Fruit fly (Drosophila melanogaster) whole organism, prepupa: ENCODE data around the gene CG43438.

Experiments used
- CG10631 ChIP-seq: fragments of 200-800 bp; sonication (Bioruptor generic); optimal IDR thresholded peaks from 2 replicates; lab custom pipeline; 2016; ENCODE audit warnings: missing biosample characterization, missing genetic modification characterization
- CG10669 ChIP-seq: fragments of 200-800 bp; sonication (Bioruptor generic); optimal IDR thresholded peaks from 3 replicates; lab custom pipeline; 2018; ENCODE audit warnings: missing biosample characterization, mild to moderate bottlenecking, missing genetic modification characterization, moderate library complexity
- CG11294 ChIP-seq: fragments of 200-800 bp; sonication (Bioruptor generic); IDR thresholded peaks from 2 replicates; pipeline ENCODE4 v1.3.6; 2022; ENCODE audit warnings: missing biosample characterization, missing genetic modification characterization
- CG11902 ChIP-seq: fragments of 200-800 bp; sonication (Bioruptor generic); optimal IDR thresholded peaks from 3 replicates; lab custom pipeline; 2016; ENCODE audit warnings: missing biosample characterization, missing genetic modification characterization
- CG3032 ChIP-seq: fragments of 200-800 bp; optimal IDR thresholded peaks from 2 replicates; lab custom pipeline; 2019; ENCODE audit warnings: missing biosample characterization, mild to moderate bottlenecking, missing genetic modification characterization, moderate library complexity
- CG31627 ChIP-seq: fragments of 200-800 bp; sonication (Bioruptor generic); optimal IDR thresholded peaks from 3 replicates; lab custom pipeline; 2016; ENCODE audit warnings: missing biosample characterization, missing genetic modification characterization
- CG32006 ChIP-seq: fragments of 200-800 bp; sonication (Bioruptor generic); optimal IDR thresholded peaks from 3 replicates; lab custom pipeline; 2017; ENCODE audit warnings: missing biosample characterization, mild to moderate bottlenecking, missing genetic modification characterization
- CG3919 ChIP-seq: fragments of 200-800 bp; sonication (Bioruptor generic); optimal IDR thresholded peaks from 3 replicates; lab custom pipeline; 2016; ENCODE audit warnings: missing biosample characterization, missing genetic modification characterization
- CG6792 ChIP-seq: fragments of 200-800 bp; sonication (Bioruptor generic); optimal IDR thresholded peaks from 3 replicates; lab custom pipeline; 2016; ENCODE audit warnings: missing biosample characterization, missing genetic modification characterization
- CG8119 ChIP-seq: fragments of 200-800 bp; sonication (Bioruptor generic); IDR thresholded peaks from 3 replicates; pipeline ENCODE4 v1.3.6; 2022; ENCODE audit warnings: missing biosample characterization, missing genetic modification characterization
- CG9139 ChIP-seq: fragments of 200-800 bp; sonication (Bioruptor generic); optimal IDR thresholded peaks from 3 replicates; lab custom pipeline; 2017; ENCODE audit warnings: missing biosample characterization, mild to moderate bottlenecking, missing genetic modification characterization
- Ets21C ChIP-seq: fragments of 200-800 bp; sonication (Bioruptor generic); optimal IDR thresholded peaks from 3 replicates; lab custom pipeline; 2016; ENCODE audit warnings: missing biosample characterization, missing genetic modification characterization
- Gug ChIP-seq: fragments of 200-800 bp; sonication (Bioruptor generic); IDR thresholded peaks from 2 replicates; pipeline ENCODE4 v1.3.6; 2022; ENCODE audit warnings: missing biosample characterization, missing genetic modification characterization
- Hr38 ChIP-seq: sonication (Bioruptor generic); optimal IDR thresholded peaks from 2 replicates; lab custom pipeline; 2016; ENCODE audit warnings: missing biosample characterization, missing genetic modification characterization
- Hr39 ChIP-seq: fragments of 200-800 bp; sonication (Bioruptor generic); optimal IDR thresholded peaks from 2 replicates; lab custom pipeline; 2016; ENCODE audit warnings: missing biosample characterization, missing genetic modification characterization
- Hr4 ChIP-seq: fragments of 200-800 bp; sonication (Bioruptor generic); optimal IDR thresholded peaks from 3 replicates; lab custom pipeline; 2016; ENCODE audit warnings: missing biosample characterization, missing genetic modification characterization
- Met ChIP-seq: fragments of 200-800 bp; sonication (Bioruptor generic); optimal IDR thresholded peaks from 3 replicates; lab custom pipeline; 2016; ENCODE audit warnings: missing biosample characterization, missing genetic modification characterization
- OdsH ChIP-seq: fragments of 200-800 bp; sonication (Bioruptor generic); optimal IDR thresholded peaks from 3 replicates; lab custom pipeline; 2016; ENCODE audit warnings: missing biosample characterization, missing genetic modification characterization
- Smox ChIP-seq: fragments of 200-800 bp; sonication (Bioruptor generic); optimal IDR thresholded peaks from 3 replicates; lab custom pipeline; 2016; ENCODE audit warnings: missing biosample characterization, missing genetic modification characterization
- Sox102F ChIP-seq: fragments of 200-800 bp; sonication (Bioruptor generic); optimal IDR thresholded peaks from 2 replicates; lab custom pipeline; 2016; ENCODE audit warnings: missing biosample characterization, mild to moderate bottlenecking, missing genetic modification characterization
- Sox14 ChIP-seq: fragments of 200-800 bp; sonication (Bioruptor generic); optimal IDR thresholded peaks from 3 replicates; lab custom pipeline; 2016; ENCODE audit warnings: missing biosample characterization, missing genetic modification characterization
- Sox15 ChIP-seq: fragments of 200-800 bp; sonication (Bioruptor generic); optimal IDR thresholded peaks from 3 replicates; lab custom pipeline; 2016; ENCODE audit warnings: missing biosample characterization, missing genetic modification characterization
- achi ChIP-seq: fragments of 200-800 bp; sonication (Bioruptor generic); optimal IDR thresholded peaks from 3 replicates; lab custom pipeline; 2016; ENCODE audit warnings: missing biosample characterization, missing genetic modification characterization
- acj6 ChIP-seq: fragments of 200-800 bp; sonication (Bioruptor generic); optimal IDR thresholded peaks from 3 replicates; lab custom pipeline; 2016; ENCODE audit warnings: missing biosample characterization, missing genetic modification characterization
- cyc ChIP-seq: fragments of 200-800 bp; sonication (Bioruptor generic); optimal IDR thresholded peaks from 3 replicates; lab custom pipeline; 2016; ENCODE audit warnings: missing biosample characterization, missing genetic modification characterization
- dsx ChIP-seq: fragments of 200-800 bp; optimal IDR thresholded peaks from 3 replicates; lab custom pipeline; 2019; ENCODE audit warnings: missing biosample characterization, mild to moderate bottlenecking, missing genetic modification characterization, moderate library complexity; ENCODE audit not compliant: poor library complexity, severe bottlenecking
- fd85E ChIP-seq: fragments of 200-800 bp; sonication (Bioruptor generic); optimal IDR thresholded peaks from 3 replicates; lab custom pipeline; 2016; ENCODE audit warnings: missing biosample characterization, missing genetic modification characterization
- lz ChIP-seq: fragments of 200-800 bp; sonication (Bioruptor generic); optimal IDR thresholded peaks from 3 replicates; lab custom pipeline; 2016; ENCODE audit warnings: missing biosample characterization, missing genetic modification characterization
- net ChIP-seq: fragments of 200-800 bp; sonication (Bioruptor generic); optimal IDR thresholded peaks from 3 replicates; lab custom pipeline; 2016; ENCODE audit warnings: missing biosample characterization, missing genetic modification characterization
- pdm3 ChIP-seq: fragments of 200-800 bp; sonication (Bioruptor generic); optimal IDR thresholded peaks from 3 replicates; lab custom pipeline; 2016; ENCODE audit warnings: missing biosample characterization, missing genetic modification characterization
- salr ChIP-seq, 2 experiments: fragments of 200-800 bp; sonication (Bioruptor generic); optimal IDR thresholded peaks; 3 replicates each; lab custom pipeline; 2016 to 2018; ENCODE audit warnings: missing biosample characterization in 2 of 2, missing genetic modification characterization in 2 of 2, mild to moderate bottlenecking in 1 of 2
- ss ChIP-seq, 2 experiments: fragments of 200-800 bp; sonication (Bioruptor generic); optimal IDR thresholded peaks; 2 replicates in 1 of 2; 3 replicates in 1 of 2; lab custom pipeline; 2017 to 2018; ENCODE audit warnings: mild to moderate bottlenecking in 2 of 2, missing biosample characterization in 2 of 2, missing genetic modification characterization in 2 of 2, moderate library complexity in 1 of 2
- svp ChIP-seq: fragments of 200-800 bp; sonication (Bioruptor generic); peaks from one replicate; lab custom pipeline; 2016; ENCODE audit warnings: missing biosample characterization, missing genetic modification characterization
- topi ChIP-seq: fragments of 200-800 bp; sonication (Bioruptor generic); optimal IDR thresholded peaks from 3 replicates; lab custom pipeline; 2016; ENCODE audit warnings: missing biosample characterization, missing genetic modification characterization
- vri ChIP-seq: fragments of 200-800 bp; sonication (Bioruptor generic); optimal IDR thresholded peaks from 3 replicates; lab custom pipeline; 2016; ENCODE audit warnings: missing biosample characterization, mild to moderate bottlenecking, missing genetic modification characterization

CG43438 gene

DNA sequence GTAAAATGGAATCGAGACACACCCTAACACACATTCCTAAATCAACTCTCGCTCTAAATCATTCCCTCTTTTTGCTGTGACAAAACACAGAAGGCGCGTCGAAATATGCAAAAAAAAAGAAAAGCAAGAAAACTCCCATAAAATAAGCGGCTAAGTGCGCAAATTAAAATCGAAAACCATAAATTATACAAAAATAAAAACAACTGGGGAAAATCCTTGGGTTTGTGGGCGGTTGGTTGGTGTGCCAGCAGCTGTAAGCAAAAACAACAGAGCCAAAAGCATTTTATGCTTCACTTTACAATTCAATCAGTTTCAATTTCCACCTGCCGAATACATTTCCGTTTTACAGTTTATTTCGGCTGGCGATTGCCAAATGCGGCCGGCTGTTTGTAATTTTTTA is at the start of gene CG43438:
Gene CG43438 (plus strand): TSS at position 301 of the 400 bp plus-strand sequence.
- no peak for TF ChIP-seq CG10669 (GFP tag; lab: Kevin White, UChicago)
- TF ChIP-seq dsx (GFP tag; lab: Kevin White, UChicago), result no peak
- TF ChIP-seq svp, result peak; percentile 3
- TF ChIP-seq Smox (GFP tag; lab: Kevin White, UChicago), result no peak
- no peak for TF ChIP-seq cyc
- TF ChIP-seq Gug (GFP tag; lab: Robert Waterston, UW), result no peak

DNA sequence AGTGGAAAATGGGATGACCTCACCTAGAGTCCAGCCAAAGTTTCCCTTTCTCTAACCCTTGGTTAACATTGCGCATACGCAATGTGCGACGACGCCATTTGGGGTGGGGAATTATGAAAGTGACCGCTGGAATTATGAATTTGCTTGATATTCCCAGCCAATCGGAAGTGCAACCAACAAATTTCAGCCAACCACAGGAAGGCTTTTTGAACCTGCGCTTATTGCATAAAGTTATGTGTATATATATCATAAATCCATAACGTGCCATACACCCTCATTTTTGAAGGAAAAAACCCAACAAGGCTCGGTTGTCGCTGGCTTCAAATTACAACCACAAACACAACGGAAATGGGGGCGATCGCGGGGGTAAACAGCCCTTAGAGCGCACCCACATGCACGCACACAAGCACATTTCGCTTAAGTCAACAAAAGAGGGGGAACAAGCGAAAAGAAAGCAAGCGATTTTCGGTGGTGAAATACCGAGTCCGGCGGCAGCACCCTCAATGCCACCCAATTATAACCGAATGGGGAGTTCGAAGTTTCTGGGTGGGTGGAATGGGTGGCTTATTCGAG is 47.4 kb upstream of the CG43438 start:
- no peak for TF ChIP-seq Hr38
- TF ChIP-seq Sox102F (GFP tag; lab: Kevin White, UChicago), result no peak
- TF ChIP-seq CG8119 (GFP tag; lab: Robert Waterston, UW), result no peak

DNA sequence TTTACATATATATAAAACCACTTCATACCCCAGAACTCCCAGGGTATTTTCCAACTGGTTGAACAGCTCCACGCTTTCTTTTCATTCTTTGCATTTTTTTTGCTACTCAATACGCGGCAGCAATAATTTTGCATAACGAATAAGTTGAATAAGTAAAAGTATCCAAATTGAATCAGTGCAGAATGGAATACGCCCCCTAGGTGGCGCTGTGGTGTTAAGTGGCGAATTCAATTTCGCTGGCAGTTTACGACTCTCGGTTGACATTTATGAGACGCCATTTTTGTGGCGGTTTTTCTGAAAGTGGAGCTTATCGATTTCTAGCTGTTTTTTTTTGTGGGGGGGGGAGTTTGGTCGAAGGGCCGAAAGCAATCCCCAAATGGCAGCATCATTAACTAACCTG is 42.0 kb upstream of the CG43438 start:
- TF ChIP-seq Smox (GFP tag; lab: Kevin White, UChicago) (no peak), CG32006 (no peak), CG9139 (GFP tag; lab: Kevin White, UChicago) (no peak), svp (no peak), Hr38 (no peak), salr (GFP tag; optimal IDR thresholded peaks at IDR 0.05; lab: Kevin White, UChicago) (no peak), net (GFP tag; lab: Kevin White, UChicago) (no peak), vri (GFP tag; lab: Kevin White, UChicago) (no peak), fd85E (GFP tag; lab: Kevin White, UChicago) (no peak)

dm6 chr2L:11498839-11499238 is 37.1 kb upstream of the CG43438 start, which contains the start of gene Cog8:
TSS of gene Cog8 (minus strand) at chr2L:11498948.
- TF ChIP-seq Hr4 (no peak), pdm3 (GFP tag; lab: Kevin White, UChicago) (peak; percentile 47), CG3032 (tag; lab: Kevin White, UChicago) (peak; percentile 16), OdsH (GFP tag; lab: Kevin White, UChicago) (peak; percentile 26), CG11294 (no peak), topi (GFP tag; lab: Kevin White, UChicago) (peak; percentile 15), Hr39 (GFP tag; lab: Kevin White, UChicago) (peak; percentile 71), CG6792 (GFP tag; lab: Kevin White, UChicago) (peak; percentile 30), salr (GFP tag; optimal IDR thresholded peaks at IDR 0.05; lab: Kevin White, UChicago) (peak in 1 of 2 experiments; percentile 8), Sox14 (GFP tag; lab: Kevin White, UChicago) (peak; percentile 52), Sox102F (GFP tag; lab: Kevin White, UChicago) (no peak), Smox (GFP tag; lab: Kevin White, UChicago) (peak; percentile 33), dsx (GFP tag; lab: Kevin White, UChicago) (no peak), CG11902 (GFP tag; lab: Kevin White, UChicago) (no peak), CG3919 (peak; percentile 24), CG31627 (peak; percentile 74), achi (GFP tag; lab: Kevin White, UChicago) (peak; percentile 31), cyc (peak; percentile 36), lz (peak; percentile 54), ss (GFP tag; optimal IDR thresholded peaks at IDR 0.05; lab: Kevin White, UChicago) (no peak), Sox15 (GFP tag; lab: Kevin White, UChicago) (peak; percentile 19), Ets21C (GFP tag; lab: Kevin White, UChicago) (peak; percentile 40), Met (peak; percentile 26), svp (peak; percentile 33), acj6 (GFP tag; lab: Kevin White, UChicago) (peak; percentile 40), CG10631 (GFP tag; lab: Kevin White, UChicago) (peak; percentile 64), Gug (GFP tag; lab: Robert Waterston, UW) (peak; percentile 15; the same call in 1 of the 2 replicates)
